Worm (Caenorhabditis elegans): Measurements from ENCODE around the gene otpl-4.

DNA sequence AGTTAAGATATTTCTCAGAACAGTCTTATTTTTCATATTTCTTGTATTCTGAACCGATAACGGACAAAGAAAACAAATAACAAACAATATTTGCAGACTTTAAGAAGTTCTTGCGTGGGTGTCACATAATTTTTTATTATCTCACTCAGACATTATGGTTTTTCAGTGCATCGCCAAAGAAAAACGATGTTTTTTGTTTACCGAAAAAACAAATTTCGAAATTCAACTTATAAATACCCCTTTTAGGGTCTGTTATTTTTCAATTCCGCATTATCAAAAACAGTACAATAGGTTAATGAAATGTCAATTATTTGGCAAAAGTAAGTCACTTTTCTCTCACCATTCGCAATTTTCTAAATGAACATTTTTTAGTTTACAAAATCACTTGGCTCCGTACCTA is at the start of gene otpl-4:
- TF ChIP-seq K09A11.1 (tag; optimal IDR thresholded peaks at IDR 0.05; ENCODE audit: insufficient read depth) (no peak), unc-86 (tag; optimal IDR thresholded peaks at IDR 0.05) (no peak), sox-2 (GFP tag; IDR thresholded peaks at IDR 0.05) (no peak), rnt-1 (tag; optimal IDR thresholded peaks at IDR 0.05) (no peak), pat-9 (tag; optimal IDR thresholded peaks at IDR 0.05) (no peak), dve-1 (tag; optimal IDR thresholded peaks at IDR 0.05) (no peak), fkh-10 (GFP tag; optimal IDR thresholded peaks at IDR 0.05) (no peak), ref-2 (tag; optimal IDR thresholded peaks at IDR 0.05) (no peak), ceh-30 (tag; optimal IDR thresholded peaks at IDR 0.05) (no peak), odd-2 (tag; optimal IDR thresholded peaks at IDR 0.05) (no peak)

All from whole organism, late embryonic.